Fruit fly (Drosophila melanogaster) whole organism, prepupa: Measurements from ENCODE around the gene JMJD6.

ENCODE experiments used
- CG10669 ChIP-seq: fragments of 200-800 bp; sonication (Bioruptor generic); optimal IDR thresholded peaks from 3 replicates; lab custom pipeline; 2018; ENCODE audit warnings: missing biosample characterization, mild to moderate bottlenecking, missing genetic modification characterization, moderate library complexity
- CG11294 ChIP-seq: fragments of 200-800 bp; sonication (Bioruptor generic); IDR thresholded peaks from 2 replicates; pipeline ENCODE4 v1.3.6; 2022; ENCODE audit warnings: missing biosample characterization, missing genetic modification characterization
- CG15336 ChIP-seq: fragments of 200-800 bp; sonication (Bioruptor generic); IDR thresholded peaks from 2 replicates; pipeline ENCODE4 v1.3.6; 2022; ENCODE audit warnings: missing biosample characterization, missing genetic modification characterization
- CG16779 ChIP-seq: fragments of 200-800 bp; sonication (Bioruptor generic); optimal IDR thresholded peaks from 3 replicates; lab custom pipeline; 2017; ENCODE audit warnings: missing biosample characterization, mild to moderate bottlenecking, missing genetic modification characterization
- CG31627 ChIP-seq: fragments of 200-800 bp; sonication (Bioruptor generic); optimal IDR thresholded peaks from 3 replicates; lab custom pipeline; 2016; ENCODE audit warnings: missing biosample characterization, missing genetic modification characterization
- CG32006 ChIP-seq: fragments of 200-800 bp; sonication (Bioruptor generic); optimal IDR thresholded peaks from 3 replicates; lab custom pipeline; 2017; ENCODE audit warnings: missing biosample characterization, mild to moderate bottlenecking, missing genetic modification characterization
- CG34406 ChIP-seq: fragments of 200-800 bp; sonication (Bioruptor generic); optimal IDR thresholded peaks from 3 replicates; lab custom pipeline; 2016; ENCODE audit warnings: missing biosample characterization, missing genetic modification characterization
- CG4318 ChIP-seq: fragments of 200-800 bp; sonication (Bioruptor generic); optimal IDR thresholded peaks from 3 replicates; lab custom pipeline; 2017; ENCODE audit warnings: missing biosample characterization, mild to moderate bottlenecking, missing genetic modification characterization
- CG6808 ChIP-seq: fragments of 200-800 bp; sonication (Bioruptor generic); optimal IDR thresholded peaks from 3 replicates; lab custom pipeline; 2017; ENCODE audit warnings: missing biosample characterization, missing genetic modification characterization, mild to moderate bottlenecking, moderate library complexity, missing genetic modification reagents
- CG7368 ChIP-seq: fragments of 200-800 bp; sonication (Bioruptor generic); optimal IDR thresholded peaks from 3 replicates; lab custom pipeline; 2016; ENCODE audit warnings: missing biosample characterization, missing genetic modification characterization
- CG8119 ChIP-seq: fragments of 200-800 bp; sonication (Bioruptor generic); IDR thresholded peaks from 3 replicates; pipeline ENCODE4 v1.3.6; 2022; ENCODE audit warnings: missing biosample characterization, missing genetic modification characterization
- CG8319 ChIP-seq: fragments of 200-800 bp; sonication (Bioruptor generic); optimal IDR thresholded peaks from 3 replicates; lab custom pipeline; 2016; ENCODE audit warnings: missing biosample characterization, missing genetic modification characterization
- CG9139 ChIP-seq: fragments of 200-800 bp; sonication (Bioruptor generic); optimal IDR thresholded peaks from 3 replicates; lab custom pipeline; 2017; ENCODE audit warnings: missing biosample characterization, mild to moderate bottlenecking, missing genetic modification characterization
- Eip75B ChIP-seq: fragments of 200-800 bp; sonication (Bioruptor generic); optimal IDR thresholded peaks from 3 replicates; lab custom pipeline; 2016; ENCODE audit warnings: missing biosample characterization, missing genetic modification characterization
- Eip78C ChIP-seq: fragments of 200-800 bp; sonication (Bioruptor generic); peaks from one replicate; lab custom pipeline; 2016; ENCODE audit warnings: missing biosample characterization, missing genetic modification characterization
- Eip93F ChIP-seq: fragments of 200-800 bp; sonication (Bioruptor generic); optimal IDR thresholded peaks from 2 replicates; lab custom pipeline; 2016; ENCODE audit warnings: missing biosample characterization, mild to moderate bottlenecking, missing genetic modification characterization
- Ets96B ChIP-seq: fragments of 200-800 bp; optimal IDR thresholded peaks from 2 replicates; lab custom pipeline; 2019; ENCODE audit warnings: missing biosample characterization, mild to moderate bottlenecking, missing genetic modification characterization, moderate library complexity
- Hr39 ChIP-seq: fragments of 200-800 bp; sonication (Bioruptor generic); optimal IDR thresholded peaks from 2 replicates; lab custom pipeline; 2016; ENCODE audit warnings: missing biosample characterization, missing genetic modification characterization
- Hr4 ChIP-seq: fragments of 200-800 bp; sonication (Bioruptor generic); optimal IDR thresholded peaks from 3 replicates; lab custom pipeline; 2016; ENCODE audit warnings: missing biosample characterization, missing genetic modification characterization
- Lpt ChIP-seq: fragments of 200-800 bp; sonication (Bioruptor generic); optimal IDR thresholded peaks from 3 replicates; lab custom pipeline; 2016; ENCODE audit warnings: missing biosample characterization, missing genetic modification characterization
- OdsH ChIP-seq: fragments of 200-800 bp; sonication (Bioruptor generic); optimal IDR thresholded peaks from 3 replicates; lab custom pipeline; 2016; ENCODE audit warnings: missing biosample characterization, missing genetic modification characterization
- Sox102F ChIP-seq: fragments of 200-800 bp; sonication (Bioruptor generic); optimal IDR thresholded peaks from 2 replicates; lab custom pipeline; 2016; ENCODE audit warnings: missing biosample characterization, mild to moderate bottlenecking, missing genetic modification characterization
- Sox14 ChIP-seq: fragments of 200-800 bp; sonication (Bioruptor generic); optimal IDR thresholded peaks from 3 replicates; lab custom pipeline; 2016; ENCODE audit warnings: missing biosample characterization, missing genetic modification characterization
- Sox15 ChIP-seq: fragments of 200-800 bp; sonication (Bioruptor generic); optimal IDR thresholded peaks from 3 replicates; lab custom pipeline; 2016; ENCODE audit warnings: missing biosample characterization, missing genetic modification characterization
- acj6 ChIP-seq: fragments of 200-800 bp; sonication (Bioruptor generic); optimal IDR thresholded peaks from 3 replicates; lab custom pipeline; 2016; ENCODE audit warnings: missing biosample characterization, missing genetic modification characterization
- dac ChIP-seq: fragments of 200-800 bp; sonication (Bioruptor generic); optimal IDR thresholded peaks from 2 replicates; lab custom pipeline; 2017; ENCODE audit warnings: missing biosample characterization, mild to moderate bottlenecking, missing genetic modification characterization
- dsx ChIP-seq: fragments of 200-800 bp; optimal IDR thresholded peaks from 3 replicates; lab custom pipeline; 2019; ENCODE audit warnings: missing biosample characterization, mild to moderate bottlenecking, missing genetic modification characterization, moderate library complexity; ENCODE audit not compliant: poor library complexity, severe bottlenecking
- eg ChIP-seq: fragments of 200-800 bp; sonication (Bioruptor generic); IDR thresholded peaks from 3 replicates; pipeline ENCODE4 v1.3.6; 2022; ENCODE audit warnings: missing biosample characterization, missing genetic modification characterization
- esn ChIP-seq: fragments of 200-800 bp; sonication (Bioruptor generic); optimal IDR thresholded peaks from 2 replicates; lab custom pipeline; 2016; ENCODE audit warnings: missing biosample characterization, mild to moderate bottlenecking, missing genetic modification characterization, moderate library complexity
- fd59A ChIP-seq: fragments of 200-800 bp; sonication (Bioruptor generic); optimal IDR thresholded peaks from 2 replicates; lab custom pipeline; 2017; ENCODE audit warnings: missing biosample characterization, mild to moderate bottlenecking, missing genetic modification characterization, missing genetic modification reagents
- fd85E ChIP-seq: fragments of 200-800 bp; sonication (Bioruptor generic); optimal IDR thresholded peaks from 3 replicates; lab custom pipeline; 2016; ENCODE audit warnings: missing biosample characterization, missing genetic modification characterization
- fkh ChIP-seq: fragments of 200-800 bp; sonication (Bioruptor generic); optimal IDR thresholded peaks from 3 replicates; lab custom pipeline; 2017; ENCODE audit warnings: missing biosample characterization, mild to moderate bottlenecking, missing genetic modification characterization, moderate library complexity
- lz ChIP-seq: fragments of 200-800 bp; sonication (Bioruptor generic); optimal IDR thresholded peaks from 3 replicates; lab custom pipeline; 2016; ENCODE audit warnings: missing biosample characterization, missing genetic modification characterization
- net ChIP-seq: fragments of 200-800 bp; sonication (Bioruptor generic); optimal IDR thresholded peaks from 3 replicates; lab custom pipeline; 2016; ENCODE audit warnings: missing biosample characterization, missing genetic modification characterization
- salr ChIP-seq, 2 experiments: fragments of 200-800 bp; sonication (Bioruptor generic); optimal IDR thresholded peaks; 3 replicates each; lab custom pipeline; 2016 to 2018; ENCODE audit warnings: missing biosample characterization in 2 of 2, missing genetic modification characterization in 2 of 2, mild to moderate bottlenecking in 1 of 2
- ss ChIP-seq, 2 experiments: fragments of 200-800 bp; sonication (Bioruptor generic); optimal IDR thresholded peaks; 2 replicates in 1 of 2; 3 replicates in 1 of 2; lab custom pipeline; 2017 to 2018; ENCODE audit warnings: mild to moderate bottlenecking in 2 of 2, missing biosample characterization in 2 of 2, missing genetic modification characterization in 2 of 2, moderate library complexity in 1 of 2
- topi ChIP-seq: fragments of 200-800 bp; sonication (Bioruptor generic); optimal IDR thresholded peaks from 3 replicates; lab custom pipeline; 2016; ENCODE audit warnings: missing biosample characterization, missing genetic modification characterization
- vri ChIP-seq: fragments of 200-800 bp; sonication (Bioruptor generic); optimal IDR thresholded peaks from 3 replicates; lab custom pipeline; 2016; ENCODE audit warnings: missing biosample characterization, mild to moderate bottlenecking, missing genetic modification characterization

Gene JMJD6

dm6 chr3R:22381735-22382134, 19.6 kb upstream of the JMJD6 start, which contains the start of gene Gpdh3:
TSS of gene Gpdh3 (plus strand) at chr3R:22382035.
- no peak for TF ChIP-seq Eip78C (GFP tag; lab: Kevin White, UChicago)
- no peak for TF ChIP-seq Eip75B (GFP tag; lab: Kevin White, UChicago)
- TF ChIP-seq dac (GFP tag; lab: Kevin White, UChicago), result no peak
- TF ChIP-seq fd59A (GFP tag; lab: Kevin White, UChicago), result no peak
- no peak for TF ChIP-seq OdsH (GFP tag; lab: Kevin White, UChicago)
- no peak for TF ChIP-seq esn
- TF ChIP-seq Ets96B, result no peak
- TF ChIP-seq CG15336, result no peak
- no peak for TF ChIP-seq CG11294 (GFP tag; lab: Robert Waterston, UW)
- no peak for TF ChIP-seq ss (GFP tag; optimal IDR thresholded peaks at IDR 0.05; lab: Kevin White, UChicago)
- TF ChIP-seq net (GFP tag; lab: Kevin White, UChicago), result no peak
- TF ChIP-seq fd85E (GFP tag; lab: Kevin White, UChicago), result no peak
- TF ChIP-seq Sox14 (GFP tag; lab: Kevin White, UChicago), result no peak

dm6 chr3R:22381077-22381476, 18.9 kb upstream of the JMJD6 start, which contains the start of gene CG43342:
TSS of gene CG43342 (plus strand) at chr3R:22381340.
- no peak for TF ChIP-seq Sox14 (GFP tag; lab: Kevin White, UChicago)
- TF ChIP-seq fkh (GFP tag; lab: Kevin White, UChicago), result peak; percentile 64
- no peak for TF ChIP-seq salr (GFP tag; optimal IDR thresholded peaks at IDR 0.05; lab: Kevin White, UChicago)
- TF ChIP-seq CG32006 (GFP tag; lab: Kevin White, UChicago), result no peak
- TF ChIP-seq CG6808 (GFP tag; lab: Kevin White, UChicago), result no peak
- no peak for TF ChIP-seq CG7368 (GFP tag; lab: Kevin White, UChicago)
- TF ChIP-seq, all 60 proteins: peak for 1

- TF ChIP-seq CG9139 (GFP tag; lab: Kevin White, UChicago) (no peak), fkh (GFP tag; lab: Kevin White, UChicago) (peak; percentile 82)
These were observed 17.8 kb upstream of the JMJD6 start, which contains the start of gene CG34149 for dm6 chr3R:22379942-22380341. TSS of gene CG34149 (plus strand) at chr3R:22380128.

dm6 chr3R:22375674-22376073, 13.5 kb upstream of the JMJD6 start, which contains the start of gene CG18596:
TSS of gene CG18596 (plus strand) at chr3R:22375923.
- TF ChIP-seq CG32006 (GFP tag; lab: Kevin White, UChicago), result no peak
- no peak for TF ChIP-seq eg (GFP tag; lab: Robert Waterston, UW)
- TF ChIP-seq vri, result no peak

dm6 chr3R:22372535-22372934, 10.4 kb upstream of the JMJD6 start, which contains the start of gene CG7069:
TSS of gene CG7069 (plus strand) at chr3R:22372835.
- TF ChIP-seq CG15336 (no peak), dsx (GFP tag; lab: Kevin White, UChicago) (no peak), CG10669 (GFP tag; lab: Kevin White, UChicago) (no peak), OdsH (GFP tag; lab: Kevin White, UChicago) (no peak), CG11294 (GFP tag; lab: Robert Waterston, UW) (no peak), CG6808 (GFP tag; lab: Kevin White, UChicago) (no peak), net (GFP tag; lab: Kevin White, UChicago) (no peak), Eip93F (GFP tag; lab: Kevin White, UChicago) (no peak), Eip75B (GFP tag; lab: Kevin White, UChicago) (no peak), CG31627 (GFP tag; lab: Kevin White, UChicago) (no peak), Eip78C (GFP tag; lab: Kevin White, UChicago) (no peak), CG34406 (GFP tag; lab: Kevin White, UChicago) (no peak), CG16779 (tag; lab: Kevin White, UChicago) (no peak), esn (no peak), fkh (GFP tag; lab: Kevin White, UChicago) (no peak), Hr39 (GFP tag; lab: Kevin White, UChicago) (no peak)
- TF ChIP-seq, all 60 proteins: peak for 0

dm6 chr3R:22368777-22369214, 6.6 kb upstream of the JMJD6 start:
- peak; percentile 74 for TF ChIP-seq Sox102F
- TF ChIP-seq CG11294 (GFP tag; lab: Robert Waterston, UW), result peak; percentile 79
- no peak for TF ChIP-seq CG9139 (GFP tag; lab: Kevin White, UChicago)
- peak; percentile 43 for TF ChIP-seq topi (GFP tag; lab: Kevin White, UChicago)
- TF ChIP-seq CG8319 (GFP tag; lab: Kevin White, UChicago), result peak; percentile 48
- TF ChIP-seq CG8119 (GFP tag; lab: Robert Waterston, UW), result peak; percentile 79
- TF ChIP-seq acj6 (GFP tag; lab: Kevin White, UChicago), result peak; percentile 72
- TF ChIP-seq Hr4, result peak; percentile 54
- TF ChIP-seq fkh (GFP tag; lab: Kevin White, UChicago), result peak; percentile 54
- peak; percentile 75 for TF ChIP-seq esn
- TF ChIP-seq CG34406 (GFP tag; lab: Kevin White, UChicago), result peak; percentile 53
- peak; percentile 89 for TF ChIP-seq eg (GFP tag; lab: Robert Waterston, UW)
- peak; percentile 23 for TF ChIP-seq CG7368 (GFP tag; lab: Kevin White, UChicago)
- TF ChIP-seq fd59A (GFP tag; lab: Kevin White, UChicago), result peak; percentile 44
- no peak for TF ChIP-seq CG4318
- peak; percentile 37 for TF ChIP-seq Hr39 (GFP tag; lab: Kevin White, UChicago)
- TF ChIP-seq lz (GFP tag; lab: Kevin White, UChicago), result peak; percentile 51
- no peak for TF ChIP-seq Sox15 (GFP tag; lab: Kevin White, UChicago)
- TF ChIP-seq Lpt (GFP tag; lab: Kevin White, UChicago), result peak; percentile 53
